Fruit fly (Drosophila melanogaster) Kc167 (cell line): Measurements from ENCODE around the gene mRpS7.
A peak's percentile ranks its signal among the peaks of the same experiment; 100 is the strongest.

Experiments
- Myc ChIP-seq: fragments of >200 bp; optimal IDR thresholded peaks from 2 replicates; lab custom pipeline; 2017; ENCODE audit warnings: missing external identifiers
- Sin3A ChIP-seq: fragments of >200 bp; optimal IDR thresholded peaks from 2 replicates; lab custom pipeline; 2018; ENCODE audit warnings: missing external identifiers
- h ChIP-seq: fragments of >200 bp; optimal IDR thresholded peaks from 3 replicates; lab custom pipeline; 2018; ENCODE audit warnings: missing external identifiers
- insv ChIP-seq: fragments of >200 bp; optimal IDR thresholded peaks from 3 replicates; lab custom pipeline; 2018; ENCODE audit warnings: missing external identifiers
- psq ChIP-seq: fragments of >200 bp; optimal IDR thresholded peaks from 2 replicates; lab custom pipeline; 2017; ENCODE audit warnings: missing external identifiers
- ttk ChIP-seq: sonication (Bioruptor generic); optimal IDR thresholded peaks from 2 replicates; lab custom pipeline; 2017; ENCODE audit warnings: missing external identifiers

The mRpS7 gene

DNA sequence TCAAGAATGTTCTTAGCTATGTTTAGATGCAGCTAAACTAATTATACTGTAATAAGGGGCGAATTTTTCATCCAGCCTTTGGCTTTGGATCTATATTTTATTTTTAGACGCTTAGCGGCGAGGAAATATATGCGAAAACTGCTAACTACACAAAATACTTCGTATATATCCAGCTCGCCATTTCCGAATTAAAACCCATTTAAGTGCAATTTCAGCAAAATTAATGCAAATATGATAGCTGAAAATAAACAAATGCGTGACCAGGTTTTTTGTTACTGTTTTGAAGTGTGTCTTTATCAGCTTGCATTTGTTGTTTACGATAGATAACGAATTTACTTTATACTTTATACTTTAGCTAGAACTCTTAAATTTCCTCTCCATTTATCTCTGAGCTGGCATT lies 8.6 kb downstream of the mRpS7 start:
- TF ChIP-seq h (lab: Kevin White, UChicago) (no peak), Sin3A (lab: Kevin White, UChicago) (no peak), insv (lab: Kevin White, UChicago) (no peak), psq (lab: Kevin White, UChicago) (no peak), Myc (lab: Kevin White, UChicago) (no peak), ttk (no peak)

DNA sequence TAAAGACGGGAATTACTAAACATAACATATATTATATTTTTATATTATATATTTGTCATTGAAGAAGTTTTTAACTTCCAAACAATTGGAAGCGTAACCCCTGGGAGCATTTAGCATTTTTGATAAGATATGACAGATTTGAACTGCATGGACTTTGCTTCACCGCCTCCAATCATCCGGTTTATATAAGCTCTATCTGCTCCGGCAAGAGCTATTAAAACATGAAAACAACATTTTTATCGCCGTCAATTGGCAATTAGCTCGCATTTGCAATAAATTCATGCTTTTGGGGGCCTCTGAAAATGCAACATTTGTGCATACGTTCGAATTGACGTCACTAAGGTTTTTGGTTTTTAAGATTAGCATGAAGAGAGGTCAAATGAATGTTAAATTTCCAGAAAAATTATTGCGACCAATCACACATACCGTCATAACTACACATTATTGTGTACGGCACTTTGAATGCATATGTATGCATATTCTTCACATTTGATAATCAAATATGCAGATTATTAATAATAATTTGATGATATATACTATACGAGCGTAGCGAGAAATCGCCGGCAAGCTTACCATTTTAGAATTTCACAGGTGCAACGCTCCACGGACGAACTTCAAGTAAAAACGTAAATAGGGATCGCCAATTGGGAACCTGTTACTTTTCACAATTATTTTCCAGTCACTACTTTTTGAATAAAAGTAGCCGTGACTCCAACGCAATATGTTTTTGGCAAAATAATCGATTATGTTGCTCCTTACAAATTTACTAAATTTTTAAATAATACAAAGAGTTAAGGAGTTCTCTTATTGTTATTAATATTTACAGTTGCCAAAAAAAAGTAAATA lies 9.4 kb downstream of the mRpS7 start, which contains the start of gene Mdh1:
TSS of gene Mdh1 (minus strand) at position 691 of the 846 bp plus-strand sequence.
- TF ChIP-seq insv (lab: Kevin White, UChicago) (no peak), psq (lab: Kevin White, UChicago) (peak; percentile 52)

DNA sequence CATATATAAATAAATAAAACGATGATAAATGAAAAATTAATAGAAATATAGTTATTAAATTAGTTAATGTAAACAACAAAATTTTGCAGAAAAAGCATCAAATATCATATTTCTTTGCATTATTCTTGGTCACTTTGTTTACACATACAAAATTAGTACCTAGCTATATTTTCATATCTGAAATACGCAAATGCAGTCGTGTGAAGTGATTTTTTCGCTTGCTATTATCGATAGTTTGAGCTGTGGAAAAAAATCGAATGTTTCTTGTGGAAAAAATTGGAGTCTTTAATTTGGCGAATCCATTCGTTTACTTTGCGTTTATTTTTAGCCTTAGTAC lies 10.0 kb downstream of the mRpS7 start, which contains the start of gene Cnot4:
TSS of gene Cnot4 (plus strand) at position 229 of the 337 bp plus-strand sequence.
- TF ChIP-seq psq (lab: Kevin White, UChicago) (peak; percentile 31), ttk (no peak), h (lab: Kevin White, UChicago) (no peak), Sin3A (lab: Kevin White, UChicago) (no peak), insv (lab: Kevin White, UChicago) (no peak), Myc (lab: Kevin White, UChicago) (no peak)

DNA sequence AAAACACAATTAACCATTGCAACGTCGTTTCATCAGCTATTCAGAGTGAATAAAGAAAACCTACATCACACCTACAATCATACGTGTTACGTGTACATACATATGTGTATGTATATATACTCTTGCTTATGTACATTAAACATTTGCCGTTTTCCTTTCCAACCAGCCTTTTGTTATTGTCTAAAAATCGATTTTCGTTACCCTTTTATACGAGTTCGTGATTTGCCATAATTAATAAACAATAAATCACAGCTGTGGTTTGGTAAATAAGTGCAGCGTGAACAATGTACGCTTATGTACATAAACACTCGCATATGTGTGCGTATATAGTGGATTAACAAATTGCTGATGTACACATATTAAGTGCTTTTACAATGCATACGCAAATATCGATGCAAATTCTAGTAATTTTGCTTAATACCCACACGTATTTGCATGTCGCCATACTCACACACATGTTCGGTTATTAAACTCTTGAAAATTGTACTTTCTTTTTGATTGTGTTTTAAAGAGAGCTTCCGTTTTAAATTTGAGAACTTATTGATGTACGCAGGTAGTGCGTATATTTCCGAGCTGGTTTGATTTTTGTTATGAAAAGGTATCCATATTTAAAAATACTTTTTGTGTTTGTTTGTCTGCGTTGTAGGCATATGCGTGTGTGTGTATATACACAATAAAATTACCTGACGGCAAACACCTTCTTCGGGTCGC lies 10.6 kb downstream of the mRpS7 start:
- TF ChIP-seq h (lab: Kevin White, UChicago) = no peak

DNA sequence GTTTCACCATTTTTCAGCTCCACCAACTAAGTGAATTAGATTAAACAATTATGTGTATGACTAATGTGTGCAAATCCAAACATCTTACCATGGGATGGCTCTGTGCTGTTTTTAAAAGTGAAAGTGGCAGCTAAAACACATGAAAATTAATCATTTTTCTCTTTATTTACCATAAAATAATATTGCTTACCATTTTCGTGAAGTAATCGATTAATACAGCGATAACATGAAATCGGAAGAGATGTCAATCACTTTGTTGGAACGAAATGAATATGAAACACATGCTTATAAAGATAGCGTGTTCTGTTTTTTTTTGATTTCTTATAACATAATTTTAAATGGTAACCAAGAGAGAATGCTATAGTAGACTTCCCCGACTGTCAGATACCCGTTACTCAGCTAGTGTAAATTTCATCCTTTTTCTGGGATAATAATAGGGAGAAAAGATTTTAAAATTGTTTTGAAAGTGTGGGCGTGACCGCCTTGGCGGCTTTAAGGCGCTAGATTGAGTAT lies 17.4 kb downstream of the mRpS7 start:
- no peak for TF ChIP-seq insv (lab: Kevin White, UChicago)
- no peak for TF ChIP-seq psq (lab: Kevin White, UChicago)
- TF ChIP-seq ttk = no peak
- no peak for TF ChIP-seq h (lab: Kevin White, UChicago)
- no peak for TF ChIP-seq Myc (lab: Kevin White, UChicago)
- no peak for TF ChIP-seq Sin3A (lab: Kevin White, UChicago)

dm6 chr2L:10405008-10405654 lies 18.7 kb downstream of the mRpS7 start, which contains the start of the genes CG17768, LSm-4 and Ir31a:
CG17768 (minus strand) TSS chr2L:10405203.
LSm-4 (minus strand) TSS chr2L:10405203.
Ir31a (plus strand) TSS chr2L:10405565.
- no peak for TF ChIP-seq psq (lab: Kevin White, UChicago)
- no peak for TF ChIP-seq h (lab: Kevin White, UChicago)
- no peak for TF ChIP-seq ttk
- no peak for TF ChIP-seq insv (lab: Kevin White, UChicago)
- TF ChIP-seq Myc (lab: Kevin White, UChicago) = no peak
- no peak for TF ChIP-seq Sin3A (lab: Kevin White, UChicago)

dm6 chr2L:10408122-10408576 lies 21.7 kb downstream of the mRpS7 start, which contains the start of the genes Ip259 and RpS27A:
Ip259 (plus strand) TSS chr2L:10408352.
RpS27A (plus strand) TSS chr2L:10408352.
- TF ChIP-seq psq (lab: Kevin White, UChicago) = no peak
- no peak for TF ChIP-seq ttk
- no peak for TF ChIP-seq insv (lab: Kevin White, UChicago)
- TF ChIP-seq h (lab: Kevin White, UChicago) = no peak
- TF ChIP-seq Myc (lab: Kevin White, UChicago) = no peak
- TF ChIP-seq Sin3A (lab: Kevin White, UChicago) = no peak

DNA sequence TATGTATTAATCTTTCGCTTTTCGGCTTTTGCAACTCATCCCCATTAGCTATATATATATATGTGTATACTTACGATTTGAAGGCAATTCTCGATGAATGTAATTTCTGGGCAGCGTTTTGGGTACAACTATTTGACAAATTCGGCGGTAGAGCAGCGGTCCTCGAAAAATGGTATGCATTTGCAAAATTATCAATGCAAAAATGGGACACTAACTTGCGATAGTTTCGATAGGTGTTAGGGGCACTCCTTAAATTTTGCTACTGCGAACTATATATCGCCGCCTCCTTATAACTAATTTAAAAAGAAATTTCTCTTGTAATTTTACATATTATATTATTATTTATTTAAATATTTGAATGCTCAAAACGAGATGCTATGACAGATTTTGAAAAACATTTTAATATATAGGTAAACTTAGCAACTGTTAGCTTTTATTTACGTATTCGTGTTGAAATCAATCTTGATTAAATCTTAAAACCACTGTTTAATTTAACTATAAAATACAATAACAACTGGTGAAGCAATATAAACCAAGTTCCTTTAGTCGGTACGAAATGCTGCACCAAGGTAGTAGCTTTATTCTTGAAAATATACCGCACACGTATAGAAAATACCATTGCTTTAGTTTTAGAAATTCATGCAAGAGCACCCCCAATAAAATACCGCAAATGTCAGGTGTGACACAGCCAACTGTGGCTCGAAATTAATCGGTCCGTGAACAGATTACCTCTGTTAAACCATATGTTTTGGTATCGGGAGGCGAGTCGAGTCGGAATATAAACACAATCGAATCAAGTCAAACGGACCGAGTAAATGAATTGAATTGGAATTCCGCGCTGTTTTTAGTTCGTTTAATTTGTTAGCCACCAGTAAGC lies 27.0 kb downstream of the mRpS7 start, which contains the start of the genes CG5355 and Klp31E:
TSS of gene CG5355 (minus strand) at position 213 of the 877 bp plus-strand sequence.
TSS of gene Klp31E (plus strand) at position 767 of the 877 bp plus-strand sequence.
- TF ChIP-seq psq (lab: Kevin White, UChicago) = no peak
- TF ChIP-seq h (lab: Kevin White, UChicago) = no peak
- TF ChIP-seq insv (lab: Kevin White, UChicago) = no peak
- TF ChIP-seq Sin3A (lab: Kevin White, UChicago) = no peak
- TF ChIP-seq ttk = no peak
- TF ChIP-seq Myc (lab: Kevin White, UChicago) = no peak

dm6 chr2L:10418981-10419380 lies 32.5 kb downstream of the mRpS7 start, which contains the start of gene RfC3:
RfC3 (plus strand) TSS chr2L:10419190.
- TF ChIP-seq Myc (lab: Kevin White, UChicago) (no peak), psq (lab: Kevin White, UChicago) (no peak), Sin3A (lab: Kevin White, UChicago) (no peak), insv (lab: Kevin White, UChicago) (no peak), h (lab: Kevin White, UChicago) (no peak), ttk (no peak)
